Fruit fly (Drosophila melanogaster): ENCODE results near the gene CG44325.
A peak's percentile ranks its signal among the peaks of the same experiment; 100 is the strongest.

CG44325 gene

dm6 chrX:9062665-9063064 is 15.6 kb downstream of the CG44325 start (continued):
- TF ChIP-seq Dip3 (GFP tag; optimal IDR thresholded peaks at IDR 0.05) (no peak), onecut (GFP tag; IDR thresholded peaks at IDR 0.05) (no peak), D19A (tag; optimal IDR thresholded peaks at IDR 0.05) (no peak), CG9609 (GFP tag; optimal IDR thresholded peaks at IDR 0.05) (no peak), CG18011 (GFP tag; optimal IDR thresholded peaks at IDR 0.05) (no peak), CG2202 (tag; optimal IDR thresholded peaks at IDR 0.05) (no peak), CG8359 (GFP tag; optimal IDR thresholded peaks at IDR 0.05; ENCODE audit: borderline replicate concordance) (no peak), z (GFP tag; IDR thresholded peaks at IDR 0.05) (no peak), CG12942 (GFP tag; optimal IDR thresholded peaks at IDR 0.05) (no peak), CG3838 (GFP tag; optimal IDR thresholded peaks at IDR 0.05) (no peak), zf30C (GFP tag; optimal IDR thresholded peaks at IDR 0.05) (no peak), Fer3 (tag; optimal IDR thresholded peaks at IDR 0.05) (no peak), hkb (optimal IDR thresholded peaks at IDR 0.05) (no peak), hkb (GFP tag; IDR thresholded peaks at IDR 0.05) (peak; percentile 36), CG10543 (GFP tag; optimal IDR thresholded peaks at IDR 0.05) (no peak), CG5245 (GFP tag; optimal IDR thresholded peaks at IDR 0.05) (no peak), row (GFP tag; IDR thresholded peaks at IDR 0.05) (peak; percentile 48), sima (GFP tag; optimal IDR thresholded peaks at IDR 0.05) (no peak), esg (GFP tag; conservative IDR thresholded peaks at IDR 0.05) (peak; percentile 26; the same call in 1 of the 2 replicates), Usf (GFP tag; optimal IDR thresholded peaks at IDR 0.05) (no peak), gfzf (GFP tag; optimal IDR thresholded peaks at IDR 0.05) (no peak), CoRest (tag; optimal IDR thresholded peaks at IDR 0.05) (peak; percentile 16), CG11247 (GFP tag; IDR thresholded peaks at IDR 0.05) (no peak), CG33557 (GFP tag; optimal IDR thresholded peaks at IDR 0.05) (no peak), ham (GFP tag; IDR thresholded peaks at IDR 0.05) (no peak), pros (GFP tag; optimal IDR thresholded peaks at IDR 0.05) (no peak), Aef1 (GFP tag; IDR thresholded peaks at IDR 0.05) (no peak), CG12236 (GFP tag; optimal IDR thresholded peaks at IDR 0.05) (no peak), Ptx1 (GFP tag; IDR thresholded peaks at IDR 0.05) (peak; percentile 60), knrl (GFP tag; IDR thresholded peaks at IDR 0.05; ENCODE audit: partially characterized antibody) (no peak), CG10321 (GFP tag; IDR thresholded peaks at IDR 0.05) (0 out of 2 replicates have a peak, but pooled peaks have one; percentile 33), mld (GFP tag; IDR thresholded peaks at IDR 0.05; ENCODE audit: partially characterized antibody) (no peak)

dm6 chrX:9061299-9061698 is 17.0 kb downstream of the CG44325 start:
- no peak for TF ChIP-seq exex (tag; optimal IDR thresholded peaks at IDR 0.05)
- TF ChIP-seq CG7745 (tag; optimal IDR thresholded peaks at IDR 0.05): peak; percentile 72
- TF ChIP-seq Ets65A (GFP tag): no peak
- no peak for TF ChIP-seq Mrtf (GFP tag; IDR thresholded peaks at IDR 0.05)
- TF ChIP-seq sens (GFP tag): peak; percentile 5
- TF ChIP-seq pita (GFP tag; optimal IDR thresholded peaks at IDR 0.05): no peak
- TF ChIP-seq dm (GFP tag; optimal IDR thresholded peaks at IDR 0.05): no peak
- TF ChIP-seq Eip74EF (GFP tag; optimal IDR thresholded peaks at IDR 0.05): no peak
- no peak for TF ChIP-seq CG16863 (GFP tag; optimal IDR thresholded peaks at IDR 0.05)
- peak; percentile 36; the same call in 1 of the 2 replicates for TF ChIP-seq Drgx (GFP tag; IDR thresholded peaks at IDR 0.05)
- TF ChIP-seq Hr78 (GFP tag; optimal IDR thresholded peaks at IDR 0.05): peak in 1 of 2 experiments; percentile 36
- no peak for TF ChIP-seq CG6791 (GFP tag; IDR thresholded peaks at IDR 0.05; ENCODE audit: partially characterized antibody)
- no peak for TF ChIP-seq CTCF (GFP tag; optimal IDR thresholded peaks at IDR 0.05)

Measured in whole organism, embryonic.